Fruit fly (Drosophila melanogaster): ENCODE results near the gene Cnot4.
A peak's percentile ranks its signal among the peaks of the same experiment; 100 is the strongest.

DNA sequence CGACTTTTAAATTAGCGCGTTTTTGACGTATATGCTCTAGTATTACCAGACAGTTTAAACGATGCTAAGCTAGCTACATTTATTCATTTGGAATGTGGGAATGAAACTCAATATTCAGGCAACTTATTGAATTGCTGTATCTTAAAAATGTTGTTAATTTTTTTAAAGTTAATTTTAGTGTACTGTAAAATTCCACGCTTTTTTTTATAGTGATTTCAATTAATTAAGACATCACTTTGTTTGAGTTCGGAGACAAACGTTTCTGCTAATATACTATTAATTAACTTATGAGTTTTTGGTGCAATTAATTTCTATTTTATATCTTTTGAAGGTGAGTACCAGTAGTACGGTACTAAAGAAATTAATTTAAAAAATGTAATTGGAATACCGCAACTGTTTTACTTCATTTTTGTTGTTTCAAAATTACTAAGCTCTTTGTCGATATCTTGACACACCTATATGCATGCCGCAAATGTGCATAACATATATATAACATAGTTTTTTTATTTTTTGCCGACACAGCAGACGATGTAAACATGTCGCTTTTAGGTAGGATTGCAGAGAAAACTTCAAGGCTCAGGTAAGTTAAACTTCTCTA is 10.2 kb upstream of the Cnot4 start, which contains the start of the genes Cdk1 and mRpS7:
- TF ChIP-seq Hr83 (GFP tag; optimal IDR thresholded peaks at IDR 0.05; ENCODE audit: poor library complexity, severe bottlenecking) (no peak), Abd-B (GFP tag; optimal IDR thresholded peaks at IDR 0.05) (no peak), HLH106 (tag; optimal IDR thresholded peaks at IDR 0.05) (peak; percentile 59), psq (GFP tag; optimal IDR thresholded peaks at IDR 0.05) (peak; percentile 27), br (GFP tag; optimal IDR thresholded peaks at IDR 0.05) (no peak), Dfd (GFP tag; optimal IDR thresholded peaks at IDR 0.05) (no peak), Mio (GFP tag; optimal IDR thresholded peaks at IDR 0.05) (no peak), Sp1 (GFP tag; optimal IDR thresholded peaks at IDR 0.05) (peak; percentile 55), usp (GFP tag; optimal IDR thresholded peaks at IDR 0.05) (no peak), GATAd (GFP tag; optimal IDR thresholded peaks at IDR 0.05) (no peak), CrebA (GFP tag; optimal IDR thresholded peaks at IDR 0.05; ENCODE audit: borderline replicate concordance) (no peak)
